Worm (Caenorhabditis elegans) whole organism, L1 larva: ENCODE measurements around the gene F16B4.5.

Source experiments
- blmp-1 ChIP-seq: fragments of 150-350 bp; optimal IDR thresholded peaks from 2 replicates; lab custom pipeline; 2014; ENCODE audit warnings: missing biosample characterization, missing genetic modification characterization
- ceh-8 ChIP-seq: fragments of 200-800 bp; sonication (Bioruptor generic); optimal IDR thresholded peaks from 2 replicates; lab custom pipeline; 2018; ENCODE audit warnings: mild to moderate bottlenecking, missing genetic modification characterization, moderate library complexity, missing compliant biosample characterization
- ces-1 ChIP-seq: fragments of 150-350 bp; optimal IDR thresholded peaks from 2 replicates; lab custom pipeline; 2014; ENCODE audit warnings: missing biosample characterization, missing genetic modification reagents, missing genetic modification characterization
- jun-1 ChIP-seq: fragments of 150-350 bp; optimal IDR thresholded peaks from 2 replicates; lab custom pipeline; 2014; ENCODE audit warnings: missing biosample characterization, missing genetic modification reagents, missing genetic modification characterization
- lir-3 ChIP-seq: sonication (generic microtip); optimal IDR thresholded peaks from 2 replicates; lab custom pipeline; 2016; ENCODE audit warnings: mild to moderate bottlenecking, missing genetic modification characterization, moderate library complexity, missing compliant biosample characterization; ENCODE audit not compliant: poor library complexity
- lsy-2 ChIP-seq, 2 experiments: fragments of 150-350 bp; optimal IDR thresholded peaks; 2 replicates each; lab custom pipeline; 2014; ENCODE audit warnings: missing biosample characterization in 2 of 2, missing genetic modification characterization in 2 of 2
- mep-1 ChIP-seq: fragments of 150-350 bp; optimal IDR thresholded peaks from 2 replicates; lab custom pipeline; 2014; ENCODE audit warnings: missing biosample characterization, missing genetic modification characterization
- nhr-28 ChIP-seq: fragments of 150-350 bp; optimal IDR thresholded peaks from 2 replicates; lab custom pipeline; 2014; ENCODE audit warnings: missing biosample characterization, missing genetic modification characterization
- rnt-1 ChIP-seq: sonication (generic microtip); optimal IDR thresholded peaks from 2 replicates; lab custom pipeline; 2016; ENCODE audit warnings: mild to moderate bottlenecking, missing genetic modification characterization, moderate library complexity, missing compliant biosample characterization
- skn-1 ChIP-seq: fragments of 150-350 bp; optimal IDR thresholded peaks from 2 replicates; lab custom pipeline; 2014; ENCODE audit warnings: missing biosample characterization, missing genetic modification characterization
- unc-62 ChIP-seq: fragments of 150-350 bp; optimal IDR thresholded peaks from 2 replicates; lab custom pipeline; 2014; ENCODE audit warnings: missing biosample characterization, missing genetic modification reagents, missing genetic modification characterization

- TF ChIP-seq ceh-8 (GFP tag; lab: Kevin White, UChicago) (no peak), mep-1 (tag; lab: Kevin White, UChicago) (peak; percentile 27), unc-62 (GFP tag; lab: Kevin White, UChicago) (no peak), ces-1 (GFP tag; lab: Kevin White, UChicago) (no peak), nhr-28 (tag; lab: Kevin White, UChicago) (peak; percentile 83), lsy-2 (tag; optimal IDR thresholded peaks at IDR 0.05; lab: Kevin White, UChicago) (peak in 1 of 2 experiments; percentile 25), jun-1 (tag; lab: Kevin White, UChicago) (peak; percentile 35), rnt-1 (tag; lab: Kevin White, UChicago) (no peak), blmp-1 (peak; percentile 65), lir-3 (no peak), skn-1 (tag; lab: Kevin White, UChicago) (peak; percentile 81)
Measured at ce11 chrV:1627269-1627668, 39.0 kb downstream of the F16B4.5 start.
